Worm (Caenorhabditis elegans) whole organism, late embryonic: ENCODE results near the gene vrp-1.
A peak's percentile ranks its signal among the peaks of the same experiment; 100 is the strongest.

Source experiments
- C08G9.2 ChIP-seq: sonication (generic microtip); optimal IDR thresholded peaks from 2 replicates; lab custom pipeline; 2016; ENCODE audit warnings: mild to moderate bottlenecking, missing genetic modification characterization, moderate library complexity, missing compliant biosample characterization
- K09A11.1 ChIP-seq: sonication (generic microtip); optimal IDR thresholded peaks from 2 replicates; lab custom pipeline; 2017; ENCODE audit warnings: antibody characterized with exemption, mild to moderate bottlenecking, missing genetic modification characterization, missing compliant biosample characterization; ENCODE audit not compliant: insufficient read depth
- ahr-1 ChIP-seq: sonication (generic microtip); optimal IDR thresholded peaks from 2 replicates; lab custom pipeline; 2016; ENCODE audit warnings: missing genetic modification characterization, missing compliant biosample characterization
- ama-1 ChIP-seq: fragments of 150-350 bp; optimal IDR thresholded peaks from 2 replicates; lab custom pipeline; 2014
- ceh-14 ChIP-seq: sonication (generic microtip); optimal IDR thresholded peaks from 2 replicates; lab custom pipeline; 2016; ENCODE audit warnings: missing genotype, missing genetic modification characterization, missing compliant biosample characterization
- ceh-22 ChIP-seq: sonication (generic microtip); optimal IDR thresholded peaks from 2 replicates; lab custom pipeline; 2017; ENCODE audit warnings: missing biosample characterization, missing genetic modification characterization
- ceh-24 ChIP-seq: sonication (generic microtip); optimal IDR thresholded peaks from 2 replicates; lab custom pipeline; 2016; ENCODE audit warnings: mild to moderate bottlenecking, missing genetic modification characterization, missing compliant biosample characterization
- ceh-30 ChIP-seq: fragments of 150-350 bp; optimal IDR thresholded peaks from 2 replicates; lab custom pipeline; 2014; ENCODE audit warnings: missing biosample characterization, missing genetic modification characterization
- ceh-31 ChIP-seq: sonication (generic microtip); optimal IDR thresholded peaks from 2 replicates; lab custom pipeline; 2016; ENCODE audit warnings: missing genetic modification characterization, missing compliant biosample characterization
- ceh-34 ChIP-seq: sonication (generic microtip); optimal IDR thresholded peaks from 2 replicates; lab custom pipeline; 2016; ENCODE audit warnings: mild to moderate bottlenecking, missing genetic modification characterization, missing compliant biosample characterization
- ceh-45 ChIP-seq: fragments of 200-800 bp; sonication (Bioruptor generic); IDR thresholded peaks from 2 replicates; pipeline ENCODE4 v1.3.6; 2022; ENCODE audit warnings: missing genetic modification reagents, missing genetic modification characterization, missing compliant biosample characterization
- ceh-48 ChIP-seq: sonication (generic microtip); optimal IDR thresholded peaks from 2 replicates; lab custom pipeline; 2016; ENCODE audit warnings: missing genetic modification characterization, inconsistent platforms, missing compliant biosample characterization
- ceh-6 ChIP-seq: fragments of 200-800 bp; sonication (Bioruptor generic); optimal IDR thresholded peaks from 2 replicates; lab custom pipeline; 2018; ENCODE audit warnings: mild to moderate bottlenecking, missing genetic modification characterization, missing compliant biosample characterization
- ceh-9 ChIP-seq: sonication (generic microtip); optimal IDR thresholded peaks from 2 replicates; lab custom pipeline; 2016; ENCODE audit warnings: mild to moderate bottlenecking, missing genetic modification characterization, inconsistent platforms, missing compliant biosample characterization
- elt-4 ChIP-seq: sonication (generic microtip); optimal IDR thresholded peaks from 2 replicates; lab custom pipeline; 2016; ENCODE audit warnings: missing genetic modification characterization, missing compliant biosample characterization
- eyg-1 ChIP-seq: sonication (generic microtip); optimal IDR thresholded peaks from 2 replicates; lab custom pipeline; 2016; ENCODE audit warnings: missing genotype, missing genetic modification characterization, missing compliant biosample characterization
- fax-1 ChIP-seq: sonication (generic microtip); optimal IDR thresholded peaks from 2 replicates; lab custom pipeline; 2016; ENCODE audit warnings: missing genotype, missing genetic modification characterization, missing compliant biosample characterization
- fkh-10 ChIP-seq: fragments of 150-350 bp; optimal IDR thresholded peaks from 2 replicates; lab custom pipeline; 2014; ENCODE audit warnings: missing biosample characterization, missing genetic modification reagents, missing genetic modification characterization
- gmeb-2 ChIP-seq: sonication (generic microtip); optimal IDR thresholded peaks from 2 replicates; lab custom pipeline; 2016; ENCODE audit warnings: missing genetic modification characterization, inconsistent platforms, missing compliant biosample characterization
- hlh-13 ChIP-seq: fragments of 200-800 bp; sonication (Bioruptor generic); optimal IDR thresholded peaks from 2 replicates; lab custom pipeline; 2018; ENCODE audit warnings: mild to moderate bottlenecking, missing genetic modification characterization, missing compliant biosample characterization
- hlh-8 ChIP-seq: sonication (generic microtip); optimal IDR thresholded peaks from 2 replicates; lab custom pipeline; 2016; ENCODE audit warnings: missing genotype, missing genetic modification characterization, missing compliant biosample characterization
- lim-6 ChIP-seq: sonication (generic microtip); optimal IDR thresholded peaks from 2 replicates; lab custom pipeline; 2016; ENCODE audit warnings: missing genetic modification characterization, missing compliant biosample characterization
- nhr-11 ChIP-seq: fragments of 150-350 bp; optimal IDR thresholded peaks from 2 replicates; lab custom pipeline; 2014; ENCODE audit warnings: missing biosample characterization, missing genetic modification characterization
- npax-4 ChIP-seq: sonication (generic microtip); optimal IDR thresholded peaks from 2 replicates; lab custom pipeline; 2016; ENCODE audit warnings: missing genetic modification characterization, missing compliant biosample characterization
- odd-2 ChIP-seq: sonication (generic microtip); optimal IDR thresholded peaks from 2 replicates; lab custom pipeline; 2017; ENCODE audit warnings: antibody characterized with exemption, mild to moderate bottlenecking, missing genetic modification characterization, missing compliant biosample characterization
- pag-3 ChIP-seq: sonication (generic microtip); optimal IDR thresholded peaks from 2 replicates; lab custom pipeline; 2016; ENCODE audit warnings: missing compliant biosample characterization, missing genetic modification characterization, borderline replicate concordance
- pat-9 ChIP-seq: fragments of 200-800 bp; sonication (Bioruptor generic); optimal IDR thresholded peaks from 2 replicates; lab custom pipeline; 2018; ENCODE audit warnings: mild to moderate bottlenecking, missing genetic modification characterization, moderate library complexity, missing compliant biosample characterization
- pax-1 ChIP-seq: fragments of 150-350 bp; optimal IDR thresholded peaks from 2 replicates; lab custom pipeline; 2014; ENCODE audit warnings: missing biosample characterization, missing genetic modification characterization
- pha-4 ChIP-seq: fragments of 150-350 bp; optimal IDR thresholded peaks from 2 replicates; lab custom pipeline; 2018; ENCODE audit warnings: missing biosample characterization, missing genetic modification reagents, missing genetic modification characterization
- pqm-1 ChIP-seq: sonication (generic microtip); optimal IDR thresholded peaks from 2 replicates; lab custom pipeline; 2016; ENCODE audit warnings: missing genetic modification characterization, missing compliant biosample characterization
- pros-1 ChIP-seq: fragments of 150-350 bp; optimal IDR thresholded peaks from 2 replicates; lab custom pipeline; 2014; ENCODE audit warnings: missing biosample characterization, missing genetic modification reagents, missing genetic modification characterization
- rnt-1 ChIP-seq: sonication (generic microtip); optimal IDR thresholded peaks from 2 replicates; lab custom pipeline; 2016; ENCODE audit warnings: missing genetic modification characterization, missing compliant biosample characterization
- sdc-2 ChIP-seq: sonication (generic microtip); optimal IDR thresholded peaks from 2 replicates; lab custom pipeline; 2016; ENCODE audit warnings: missing genotype, missing genetic modification characterization, missing compliant biosample characterization
- sox-2 ChIP-seq: fragments of 200-800 bp; sonication (Bioruptor generic); IDR thresholded peaks from 2 replicates; pipeline ENCODE4 v1.3.6; 2022; ENCODE audit warnings: missing genetic modification reagents, missing genetic modification characterization, missing compliant biosample characterization
- sox-4 ChIP-seq: sonication (generic microtip); optimal IDR thresholded peaks from 2 replicates; lab custom pipeline; 2017; ENCODE audit warnings: mild to moderate bottlenecking, missing genetic modification characterization, inconsistent platforms, missing compliant biosample characterization
- tbx-2 ChIP-seq: sonication (generic microtip); optimal IDR thresholded peaks from 2 replicates; lab custom pipeline; 2016; ENCODE audit warnings: missing genetic modification characterization, missing compliant biosample characterization
- tbx-7 ChIP-seq: sonication (generic microtip); optimal IDR thresholded peaks from 2 replicates; lab custom pipeline; 2016; ENCODE audit warnings: missing genotype, missing genetic modification characterization, missing compliant biosample characterization
- ttx-3 ChIP-seq: sonication (generic microtip); optimal IDR thresholded peaks from 2 replicates; lab custom pipeline; 2016; ENCODE audit warnings: missing genetic modification reagents, missing genetic modification characterization, missing compliant biosample characterization
- unc-42 ChIP-seq: sonication (generic microtip); optimal IDR thresholded peaks from 2 replicates; lab custom pipeline; 2016; ENCODE audit warnings: missing genotype, missing genetic modification characterization, missing compliant biosample characterization
- unc-55 ChIP-seq: sonication (generic microtip); optimal IDR thresholded peaks from 2 replicates; lab custom pipeline; 2017; ENCODE audit warnings: missing biosample characterization, missing genetic modification reagents, missing genetic modification characterization
- zip-5 ChIP-seq: sonication (generic microtip); optimal IDR thresholded peaks from 2 replicates; lab custom pipeline; 2016; ENCODE audit warnings: missing genetic modification characterization, missing compliant biosample characterization

Gene vrp-1

ce11 chrIV:2998597-2999161, 13.7 kb upstream of the vrp-1 start (continued):
- TF ChIP-seq pros-1 (tag; lab: Kevin White, UChicago) (peak; percentile 27), pag-3 (no peak), ceh-24 (no peak), ceh-6 (no peak), gmeb-2 (tag; lab: Kevin White, UChicago) (no peak), tbx-7 (tag; lab: Kevin White, UChicago) (no peak), ceh-45 (GFP tag; lab: Robert Waterston, UW) (no peak), ceh-9 (no peak), ceh-22 (tag; lab: Kevin White, UChicago) (no peak), unc-55 (GFP tag; lab: Kevin White, UChicago) (no peak), odd-2 (tag; lab: Kevin White, UChicago) (no peak), fkh-10 (no peak), elt-4 (tag; lab: Kevin White, UChicago) (no peak), zip-5 (tag; lab: Kevin White, UChicago) (no peak), sdc-2 (tag; lab: Kevin White, UChicago) (peak; percentile 44), fax-1 (tag; lab: Kevin White, UChicago) (no peak), rnt-1 (tag; lab: Kevin White, UChicago) (no peak), pat-9 (no peak), lim-6 (tag; lab: Kevin White, UChicago) (no peak), ceh-30 (tag; lab: Kevin White, UChicago) (no peak), nhr-11 (no peak), C08G9.2 (tag; lab: Kevin White, UChicago) (peak; percentile 59), tbx-2 (tag; lab: Kevin White, UChicago) (peak; percentile 63), ceh-14 (tag; lab: Kevin White, UChicago) (peak; percentile 71)

ce11 chrIV:3001500-3001899, 10.9 kb upstream of the vrp-1 start:
- TF ChIP-seq hlh-13 (GFP tag; lab: Kevin White, UChicago): no peak
- no peak for TF ChIP-seq sox-4
- TF ChIP-seq hlh-8 (tag; lab: Kevin White, UChicago): no peak
- TF ChIP-seq C08G9.2 (tag; lab: Kevin White, UChicago): no peak
- no peak for TF ChIP-seq tbx-7 (tag; lab: Kevin White, UChicago)
- no peak for TF ChIP-seq unc-55 (GFP tag; lab: Kevin White, UChicago)
- TF ChIP-seq fax-1 (tag; lab: Kevin White, UChicago): no peak
- TF ChIP-seq K09A11.1 (tag; lab: Kevin White, UChicago): no peak
- TF ChIP-seq lim-6 (tag; lab: Kevin White, UChicago): no peak
- TF ChIP-seq pqm-1 (tag; lab: Kevin White, UChicago): no peak
- TF ChIP-seq ahr-1 (tag; lab: Kevin White, UChicago): no peak
- no peak for TF ChIP-seq npax-4 (tag; lab: Kevin White, UChicago)
- TF ChIP-seq pat-9: no peak
- no peak for TF ChIP-seq pax-1
- no peak for TF ChIP-seq sdc-2 (tag; lab: Kevin White, UChicago)
- no peak for TF ChIP-seq ceh-31 (tag; lab: Kevin White, UChicago)
- TF ChIP-seq ttx-3: no peak
- TF ChIP-seq zip-5 (tag; lab: Kevin White, UChicago): no peak
- no peak for TF ChIP-seq ama-1
- TF ChIP-seq sox-2 (GFP tag; lab: Robert Waterston, UW): no peak

- TF ChIP-seq rnt-1 (tag; lab: Kevin White, UChicago) (no peak), pax-1 (no peak), ceh-34 (tag; lab: Kevin White, UChicago) (no peak), unc-42 (no peak), ama-1 (no peak), eyg-1 (tag; lab: Kevin White, UChicago) (no peak), pag-3 (no peak), npax-4 (tag; lab: Kevin White, UChicago) (no peak), K09A11.1 (tag; lab: Kevin White, UChicago) (no peak), pha-4 (tag; lab: Kevin White, UChicago) (no peak), pqm-1 (tag; lab: Kevin White, UChicago) (no peak), sox-4 (no peak), ceh-48 (tag; lab: Kevin White, UChicago) (no peak), ceh-24 (no peak), fkh-10 (no peak)
These were observed 9.6 kb upstream of the vrp-1 start for ce11 chrIV:3002807-3003206.
